Worm (Caenorhabditis elegans): ENCODE data around the gene B0554.7.

- no peak for TF ChIP-seq elt-2 (tag; optimal IDR thresholded peaks at IDR 0.05)
- no peak for TF ChIP-seq ets-4 (tag; optimal IDR thresholded peaks at IDR 0.05)
- no peak for TF ChIP-seq hlh-30 (tag; optimal IDR thresholded peaks at IDR 0.05; ENCODE audit: insufficient read depth)
- no peak for TF ChIP-seq pax-1 (tag; optimal IDR thresholded peaks at IDR 0.05)
Measured at ce11 chrV:443193-443592, 2.4 kb upstream of the B0554.7 start, which contains the start of gene srh-33.
